Fruit fly (Drosophila melanogaster) whole organism, embryonic: ENCODE measurements around the gene meigo.

ENCODE experiments used
- Atf3 ChIP-seq: fragments of 200-800 bp; sonication (Bioruptor generic); optimal IDR thresholded peaks from 3 replicates; lab custom pipeline; 2016; ENCODE audit warnings: missing biosample characterization, missing genetic modification characterization
- BEAF-32 ChIP-seq: fragments of 200-800 bp; sonication (Bioruptor generic); optimal IDR thresholded peaks from 3 replicates; lab custom pipeline; 2017; ENCODE audit warnings: missing biosample characterization, missing genetic modification characterization, mild to moderate bottlenecking, moderate library complexity, missing genetic modification reagents
- C15 ChIP-seq: fragments of 200-800 bp; sonication (Bioruptor generic); IDR thresholded peaks from 3 replicates; pipeline ENCODE4 v1.3.6; 2022; ENCODE audit warnings: missing biosample characterization, missing genetic modification characterization
- CG10147 ChIP-seq: fragments of 200-800 bp; sonication (Bioruptor generic); optimal IDR thresholded peaks from 2 replicates; lab custom pipeline; 2019; ENCODE audit warnings: missing biosample characterization, mild to moderate bottlenecking, missing genetic modification characterization, moderate library complexity
- CG1024 ChIP-seq: fragments of 200-800 bp; sonication (Bioruptor generic); IDR thresholded peaks from 2 replicates; pipeline ENCODE4 v1.3.6; 2022; ENCODE audit warnings: missing biosample characterization, missing genetic modification characterization
- CG10431 ChIP-seq: fragments of 200-800 bp; sonication (Bioruptor generic); optimal IDR thresholded peaks from 3 replicates; lab custom pipeline; 2018; ENCODE audit warnings: missing biosample characterization, mild to moderate bottlenecking, missing genetic modification characterization
- CG13123 ChIP-seq: fragments of 200-800 bp; sonication (Bioruptor generic); optimal IDR thresholded peaks from 2 replicates; lab custom pipeline; 2016; ENCODE audit warnings: missing biosample characterization, missing genetic modification characterization
- CG14860 ChIP-seq: fragments of 200-800 bp; sonication (Bioruptor generic); IDR thresholded peaks from 3 replicates; pipeline ENCODE4 v1.3.6; 2022; ENCODE audit warnings: missing biosample characterization, missing genetic modification characterization; ENCODE audit not compliant: partially characterized antibody
- CG14965 ChIP-seq: fragments of 200-800 bp; sonication (Bioruptor generic); optimal IDR thresholded peaks from 2 replicates; lab custom pipeline; 2016; ENCODE audit warnings: missing biosample characterization, missing genetic modification characterization, borderline replicate concordance
- CG17359 ChIP-seq: fragments of 200-800 bp; sonication (Bioruptor generic); optimal IDR thresholded peaks from 3 replicates; lab custom pipeline; 2018; ENCODE audit warnings: missing biosample characterization, mild to moderate bottlenecking, missing genetic modification characterization, moderate library complexity
- CG17802 ChIP-seq: fragments of 200-800 bp; sonication (Bioruptor generic); optimal IDR thresholded peaks from 2 replicates; lab custom pipeline; 2018; ENCODE audit warnings: missing biosample characterization, mild to moderate bottlenecking, missing genetic modification characterization, moderate library complexity
- CG3065 ChIP-seq: fragments of 200-800 bp; sonication (Bioruptor generic); optimal IDR thresholded peaks from 2 replicates; lab custom pipeline; 2016; ENCODE audit warnings: missing biosample characterization, missing genetic modification characterization
- CG4404 ChIP-seq: fragments of 200-800 bp; sonication (Bioruptor generic); IDR thresholded peaks from 2 replicates; pipeline ENCODE4 v1.3.6; 2022; ENCODE audit warnings: missing biosample characterization, missing genetic modification characterization
- CG6175 ChIP-seq: fragments of 200-800 bp; sonication (Bioruptor generic); IDR thresholded peaks from 3 replicates; pipeline ENCODE4 v1.3.6; 2022; ENCODE audit warnings: missing biosample characterization, missing genetic modification characterization
- CG7357 ChIP-seq: fragments of 200-800 bp; sonication (Bioruptor generic); IDR thresholded peaks from 3 replicates; pipeline ENCODE4 v1.3.6; 2022; ENCODE audit warnings: missing biosample characterization, missing genetic modification characterization
- D ChIP-seq, 2 experiments: fragments of 200-800 bp in 1 of 2; fragments of >200 bp in 1 of 2; sonication (Bioruptor generic) in 1 of 2; optimal IDR thresholded peaks; 2 replicates in 1 of 2; 3 replicates in 1 of 2; lab custom pipeline; 2017; ENCODE audit warnings: mild to moderate bottlenecking in 1 of 2, missing biosample characterization in 1 of 2, missing genetic modification characterization in 1 of 2, missing genetic modification reagents in 1 of 2
- Dref ChIP-seq: fragments of 200-800 bp; sonication (Bioruptor generic); IDR thresholded peaks from 2 replicates; pipeline ENCODE4 v1.3.6; 2022; ENCODE audit warnings: missing biosample characterization, missing genetic modification characterization
- Drgx ChIP-seq: fragments of 200-800 bp; sonication (Bioruptor generic); IDR thresholded peaks from 2 replicates; pipeline ENCODE4 v1.3.6; 2022; ENCODE audit warnings: missing biosample characterization, missing genetic modification characterization
- E2f1 ChIP-seq: fragments of 200-800 bp; sonication (Bioruptor generic); IDR thresholded peaks from 2 replicates; pipeline ENCODE4 v1.3.6; 2022; ENCODE audit warnings: missing biosample characterization, missing genetic modification characterization
- E2f2 ChIP-seq: fragments of 200-800 bp; sonication (Bioruptor generic); IDR thresholded peaks from 2 replicates; pipeline ENCODE4 v1.3.6; 2022; ENCODE audit warnings: missing biosample characterization, missing genetic modification characterization
- HLHmδ ChIP-seq: fragments of 200-800 bp; sonication (Bioruptor generic); optimal IDR thresholded peaks from 2 replicates; lab custom pipeline; 2018; ENCODE audit warnings: missing biosample characterization, mild to moderate bottlenecking, missing genetic modification characterization, moderate library complexity
- Lim3 ChIP-seq: fragments of 200-800 bp; sonication (Bioruptor generic); IDR thresholded peaks from 2 replicates; pipeline ENCODE4 v1.3.6; 2022; ENCODE audit warnings: missing biosample characterization, missing genetic modification characterization
- Meics ChIP-seq: fragments of 200-800 bp; sonication (Bioruptor generic); optimal IDR thresholded peaks from 2 replicates; lab custom pipeline; 2017; ENCODE audit warnings: missing biosample characterization, mild to moderate bottlenecking, missing genetic modification characterization
- Nf-YC ChIP-seq: fragments of 200-800 bp; optimal IDR thresholded peaks from 3 replicates; lab custom pipeline; 2019; ENCODE audit warnings: missing biosample characterization, mild to moderate bottlenecking, missing genetic modification characterization, moderate library complexity
- PHDP ChIP-seq: fragments of 200-800 bp; sonication (Bioruptor generic); optimal IDR thresholded peaks from 3 replicates; lab custom pipeline; 2018; ENCODE audit warnings: missing biosample characterization, mild to moderate bottlenecking, missing genetic modification characterization, moderate library complexity
- Pdp1 ChIP-seq, 2 experiments: fragments of 200-800 bp; sonication (Bioruptor generic); optimal IDR thresholded peaks; 3 replicates each; lab custom pipeline; 2016; ENCODE audit warnings: missing biosample characterization in 2 of 2, missing genetic modification characterization in 2 of 2, mild to moderate bottlenecking in 1 of 2, moderate library complexity in 1 of 2
- Rx ChIP-seq: fragments of 200-800 bp; sonication (Bioruptor generic); IDR thresholded peaks from 2 replicates; pipeline ENCODE4 v1.3.6; 2022; ENCODE audit warnings: missing biosample characterization, missing genetic modification characterization
- Ssrp ChIP-seq: fragments of 200-800 bp; sonication (Bioruptor generic); optimal IDR thresholded peaks from 2 replicates; lab custom pipeline; 2018; ENCODE audit warnings: missing biosample characterization, mild to moderate bottlenecking, missing genetic modification characterization, moderate library complexity
- Xrp1 ChIP-seq: fragments of 200-800 bp; sonication (Bioruptor generic); IDR thresholded peaks from 2 replicates; pipeline ENCODE4 v1.3.6; 2022; ENCODE audit warnings: missing biosample characterization, missing genetic modification characterization
- ase ChIP-seq: fragments of 200-800 bp; sonication (Bioruptor generic); IDR thresholded peaks from 3 replicates; pipeline ENCODE4 v1.3.6; 2022; ENCODE audit warnings: missing biosample characterization, missing genetic modification characterization
- bab2 ChIP-seq: fragments of 200-800 bp; sonication (Bioruptor generic); optimal IDR thresholded peaks from 2 replicates; lab custom pipeline; 2016; ENCODE audit warnings: missing biosample characterization, missing genetic modification characterization
- bbx ChIP-seq: fragments of 200-800 bp; sonication (Bioruptor generic); IDR thresholded peaks from 2 replicates; pipeline ENCODE4 v1.3.6; 2022; ENCODE audit warnings: missing biosample characterization, missing genetic modification characterization; ENCODE audit not compliant: partially characterized antibody
- bsh ChIP-seq, 2 experiments: fragments of 200-800 bp; sonication (Bioruptor generic); optimal IDR thresholded peaks; 2 replicates each; lab custom pipeline; 2017 to 2018; ENCODE audit warnings: mild to moderate bottlenecking in 2 of 2, missing biosample characterization in 2 of 2, missing genetic modification characterization in 2 of 2, moderate library complexity in 1 of 2
- croc ChIP-seq: fragments of 200-800 bp; sonication (Bioruptor generic); conservative IDR thresholded peaks from 3 replicates; pipeline ENCODE4 v1.3.6; 2022; ENCODE audit warnings: missing biosample characterization, missing genetic modification characterization
- crol ChIP-seq: fragments of 200-800 bp; sonication (Bioruptor generic); IDR thresholded peaks from 2 replicates; pipeline ENCODE4 v1.3.6; 2022; ENCODE audit warnings: missing biosample characterization, missing genetic modification characterization
- dysf ChIP-seq: fragments of 200-800 bp; sonication (Bioruptor generic); IDR thresholded peaks from 3 replicates; pipeline ENCODE4 v1.3.6; 2022; ENCODE audit warnings: missing biosample characterization, missing genetic modification characterization
- fd102C ChIP-seq: fragments of 200-800 bp; sonication (Bioruptor generic); optimal IDR thresholded peaks from 2 replicates; lab custom pipeline; 2018; ENCODE audit warnings: missing biosample characterization, mild to moderate bottlenecking, missing genetic modification characterization, moderate library complexity
- fru ChIP-seq: fragments of >200 bp; optimal IDR thresholded peaks from 2 replicates; lab custom pipeline; 2017
- gcm2 ChIP-seq: fragments of 200-800 bp; sonication (Bioruptor generic); optimal IDR thresholded peaks from 2 replicates; lab custom pipeline; 2016; ENCODE audit warnings: missing biosample characterization, missing genetic modification characterization
- gsb ChIP-seq: fragments of 200-800 bp; sonication (Bioruptor generic); IDR thresholded peaks from 2 replicates; pipeline ENCODE4 v1.3.6; 2022; ENCODE audit warnings: missing biosample characterization, missing genetic modification characterization
- lab ChIP-seq: fragments of 200-800 bp; sonication (Bioruptor generic); optimal IDR thresholded peaks from 3 replicates; lab custom pipeline; 2017; ENCODE audit warnings: missing biosample characterization, missing genetic modification characterization, mild to moderate bottlenecking, moderate library complexity, missing genetic modification reagents
- oc ChIP-seq: fragments of 200-800 bp; sonication (Bioruptor generic); optimal IDR thresholded peaks from 2 replicates; lab custom pipeline; 2018; ENCODE audit warnings: missing biosample characterization, mild to moderate bottlenecking, missing genetic modification characterization, moderate library complexity
- p53 ChIP-seq: fragments of 200-800 bp; sonication (Bioruptor generic); optimal IDR thresholded peaks from 2 replicates; lab custom pipeline; 2016; ENCODE audit warnings: missing biosample characterization, missing genetic modification characterization
- pita ChIP-seq: fragments of 200-800 bp; sonication (Bioruptor generic); optimal IDR thresholded peaks from 2 replicates; lab custom pipeline; 2017; ENCODE audit warnings: missing biosample characterization, mild to moderate bottlenecking, missing genetic modification characterization
- scrt ChIP-seq: fragments of 200-800 bp; sonication (Bioruptor generic); optimal IDR thresholded peaks from 2 replicates; lab custom pipeline; 2018; ENCODE audit warnings: missing biosample characterization, mild to moderate bottlenecking, missing genetic modification characterization, moderate library complexity
- sens ChIP-seq: fragments of 200-800 bp; sonication (Bioruptor generic); peaks from one replicate; lab custom pipeline; 2016; ENCODE audit warnings: missing biosample characterization, missing genetic modification characterization
- sens-2 ChIP-seq: fragments of 200-800 bp; sonication (Bioruptor generic); IDR thresholded peaks from 2 replicates; pipeline ENCODE4 v1.3.6; 2022; ENCODE audit warnings: missing biosample characterization, missing genetic modification characterization
- wek ChIP-seq: fragments of 200-800 bp; sonication (Bioruptor generic); optimal IDR thresholded peaks from 3 replicates; lab custom pipeline; 2018; ENCODE audit warnings: missing biosample characterization, mild to moderate bottlenecking, missing genetic modification characterization, moderate library complexity
- z ChIP-seq: fragments of 200-800 bp; sonication (Bioruptor generic); IDR thresholded peaks from 3 replicates; pipeline ENCODE4 v1.3.6; 2022; ENCODE audit warnings: missing biosample characterization, missing genetic modification characterization
- zen2 ChIP-seq: fragments of 200-800 bp; sonication (Bioruptor generic); IDR thresholded peaks from 3 replicates; pipeline ENCODE4 v1.3.6; 2022; ENCODE audit warnings: missing biosample characterization, missing genetic modification characterization; ENCODE audit not compliant: partially characterized antibody

Gene meigo

dm6 chr3R:21179592-21180390 is 41.7 kb downstream of the meigo start:
- TF ChIP-seq pita = peak; percentile 58
- peak; percentile 88 for TF ChIP-seq E2f2 (GFP tag; lab: Robert Waterston, UW)
- TF ChIP-seq Nf-YC (tag; lab: Kevin White, UChicago) = no peak
- TF ChIP-seq CG7357 = no peak
- TF ChIP-seq CG17359 = no peak
- no peak for TF ChIP-seq Lim3 (GFP tag; lab: Robert Waterston, UW)
- no peak for TF ChIP-seq E2f1 (GFP tag; lab: Robert Waterston, UW)
- no peak for TF ChIP-seq PHDP (tag; lab: Kevin White, UChicago)
- peak; percentile 89 for TF ChIP-seq CG14965 (GFP tag; lab: Kevin White, UChicago)
- TF ChIP-seq bab2 (GFP tag; lab: Kevin White, UChicago) = no peak
- TF ChIP-seq ase (GFP tag; lab: Robert Waterston, UW) = no peak
- no peak for TF ChIP-seq fd102C (GFP tag; lab: Kevin White, UChicago)
- TF ChIP-seq CG4404 (GFP tag; lab: Robert Waterston, UW) = no peak
- TF ChIP-seq CG14860 (GFP tag; lab: Robert Waterston, UW) = 0 out of 3 replicates have a peak, but pooled peaks have one; percentile 8
- no peak for TF ChIP-seq wek (GFP tag; lab: Kevin White, UChicago)
- no peak for TF ChIP-seq HLHmδ
- no peak for TF ChIP-seq Pdp1 (GFP tag; optimal IDR thresholded peaks at IDR 0.05; lab: Kevin White, UChicago)
- TF ChIP-seq lab = peak; percentile 12
- no peak for TF ChIP-seq D (optimal IDR thresholded peaks at IDR 0.05; lab: Kevin White, UChicago)
- no peak for TF ChIP-seq D (GFP tag; optimal IDR thresholded peaks at IDR 0.05; lab: Kevin White, UChicago)
- TF ChIP-seq scrt (GFP tag; lab: Kevin White, UChicago) = no peak
- peak; percentile 17; the same call in 1 of the 2 replicates for TF ChIP-seq Xrp1 (GFP tag; lab: Robert Waterston, UW)
- TF ChIP-seq Atf3 = no peak
- TF ChIP-seq fru (lab: Kevin White, UChicago) = no peak
- no peak for TF ChIP-seq dysf (GFP tag; lab: Robert Waterston, UW)
- TF ChIP-seq bsh (GFP tag; optimal IDR thresholded peaks at IDR 0.05; lab: Kevin White, UChicago) = no peak
- no peak for TF ChIP-seq crol
- no peak for TF ChIP-seq gsb (GFP tag; lab: Robert Waterston, UW)
- TF ChIP-seq CG10431 (GFP tag; lab: Kevin White, UChicago) = no peak
- no peak for TF ChIP-seq sens-2 (GFP tag; lab: Robert Waterston, UW)
- no peak for TF ChIP-seq z (GFP tag; lab: Robert Waterston, UW)
- no peak for TF ChIP-seq oc (tag; lab: Kevin White, UChicago)
- TF ChIP-seq C15 (GFP tag; lab: Robert Waterston, UW) = no peak
- TF ChIP-seq Dref (GFP tag; lab: Robert Waterston, UW) = peak; percentile 80
- TF ChIP-seq Rx (GFP tag; lab: Robert Waterston, UW) = no peak
- TF ChIP-seq CG17802 (tag; lab: Kevin White, UChicago) = no peak
- peak; percentile 62 for TF ChIP-seq sens
- no peak for TF ChIP-seq CG6175 (GFP tag; lab: Robert Waterston, UW)
- TF ChIP-seq gcm2 (GFP tag; lab: Kevin White, UChicago) = no peak
- no peak for TF ChIP-seq zen2 (GFP tag; lab: Robert Waterston, UW)
- TF ChIP-seq Meics (GFP tag; lab: Kevin White, UChicago) = no peak
- no peak for TF ChIP-seq CG13123 (GFP tag; lab: Kevin White, UChicago)
- peak; percentile 23 for TF ChIP-seq BEAF-32
- peak; percentile 51 for TF ChIP-seq bbx
- no peak for TF ChIP-seq CG10147 (GFP tag; lab: Kevin White, UChicago)
- no peak for TF ChIP-seq CG1024 (GFP tag; lab: Robert Waterston, UW)
- TF ChIP-seq CG3065 (GFP tag; lab: Kevin White, UChicago) = no peak
- no peak for TF ChIP-seq p53 (GFP tag; lab: Kevin White, UChicago)
- no peak for TF ChIP-seq croc (GFP tag; lab: Robert Waterston, UW)
- no peak for TF ChIP-seq Drgx
- TF ChIP-seq Ssrp (tag; lab: Kevin White, UChicago) = no peak
